Fruit fly (Drosophila melanogaster) whole organism, embryonic: Measurements from ENCODE around the gene CG11409.

Experiments used
- Aef1 ChIP-seq: fragments of 200-800 bp; sonication (Bioruptor generic); IDR thresholded peaks from 3 replicates; pipeline ENCODE4 v1.3.6; 2022; ENCODE audit warnings: missing biosample characterization, missing genetic modification characterization
- B-H1 ChIP-seq: fragments of 200-800 bp; sonication (Bioruptor generic); IDR thresholded peaks from 3 replicates; pipeline ENCODE4 v1.3.6; 2022; ENCODE audit warnings: missing biosample characterization, missing genetic modification characterization
- Bgb ChIP-seq: fragments of 200-800 bp; sonication (Bioruptor generic); IDR thresholded peaks from 2 replicates; pipeline ENCODE4 v1.3.6; 2022; ENCODE audit warnings: missing biosample characterization, missing genetic modification characterization; ENCODE audit not compliant: partially characterized antibody
- BtbVII ChIP-seq: fragments of 200-800 bp; sonication (Bioruptor generic); optimal IDR thresholded peaks from 3 replicates; lab custom pipeline; 2017; ENCODE audit warnings: missing biosample characterization, mild to moderate bottlenecking, missing genetic modification characterization
- CG10209 ChIP-seq: fragments of 200-800 bp; sonication (Bioruptor generic); optimal IDR thresholded peaks from 3 replicates; lab custom pipeline; 2017; ENCODE audit warnings: missing biosample characterization, mild to moderate bottlenecking, missing genetic modification characterization, missing genetic modification reagents
- CG10321 ChIP-seq: fragments of 200-800 bp; sonication (Bioruptor generic); IDR thresholded peaks from 2 replicates; pipeline ENCODE4 v1.3.6; 2022; ENCODE audit warnings: missing biosample characterization, missing genetic modification characterization
- CG10979 ChIP-seq: fragments of 200-800 bp; sonication (Bioruptor generic); optimal IDR thresholded peaks from 2 replicates; lab custom pipeline; 2018; ENCODE audit warnings: missing biosample characterization, mild to moderate bottlenecking, missing genetic modification characterization, moderate library complexity
- CG13296 ChIP-seq: fragments of 200-800 bp; sonication (Bioruptor generic); optimal IDR thresholded peaks from 3 replicates; lab custom pipeline; 2018; ENCODE audit warnings: missing biosample characterization, mild to moderate bottlenecking, missing genetic modification characterization
- CG13775 ChIP-seq: fragments of 200-800 bp; sonication (Bioruptor generic); optimal IDR thresholded peaks from 3 replicates; lab custom pipeline; 2017; ENCODE audit warnings: missing biosample characterization, mild to moderate bottlenecking, missing genetic modification characterization
- CG30020 ChIP-seq: fragments of 200-800 bp; optimal IDR thresholded peaks from 2 replicates; lab custom pipeline; 2019; ENCODE audit warnings: missing biosample characterization, mild to moderate bottlenecking, missing genetic modification characterization, moderate library complexity
- CG32767 ChIP-seq: fragments of 200-800 bp; sonication (Bioruptor generic); IDR thresholded peaks from 2 replicates; pipeline ENCODE4 v1.3.6; 2022; ENCODE audit warnings: missing biosample characterization, missing genetic modification characterization
- CG32772 ChIP-seq: fragments of 200-800 bp; sonication (Bioruptor generic); IDR thresholded peaks from 2 replicates; pipeline ENCODE4 v1.3.6; 2022; ENCODE audit warnings: missing biosample characterization, missing genetic modification characterization
- CG33557 ChIP-seq: fragments of 200-800 bp; sonication (Bioruptor generic); optimal IDR thresholded peaks from 2 replicates; lab custom pipeline; 2019; ENCODE audit warnings: missing biosample characterization, mild to moderate bottlenecking, missing genetic modification characterization, moderate library complexity
- CG3995 ChIP-seq: fragments of 200-800 bp; sonication (Bioruptor generic); optimal IDR thresholded peaks from 3 replicates; lab custom pipeline; 2016; ENCODE audit warnings: missing biosample characterization, missing genetic modification characterization
- CG4707 ChIP-seq: fragments of 200-800 bp; sonication (Bioruptor generic); optimal IDR thresholded peaks from 2 replicates; lab custom pipeline; 2018; ENCODE audit warnings: missing biosample characterization, mild to moderate bottlenecking, missing genetic modification characterization, moderate library complexity
- CG4854 ChIP-seq: fragments of 200-800 bp; sonication (Bioruptor generic); optimal IDR thresholded peaks from 2 replicates; lab custom pipeline; 2016; ENCODE audit warnings: missing biosample characterization, missing genetic modification characterization, inconsistent platforms
- CG5180 ChIP-seq: fragments of 200-800 bp; sonication (Bioruptor generic); optimal IDR thresholded peaks from 3 replicates; lab custom pipeline; 2017; ENCODE audit warnings: missing biosample characterization, missing genetic modification characterization, mild to moderate bottlenecking, moderate library complexity, missing genetic modification reagents
- CG6175 ChIP-seq: fragments of 200-800 bp; sonication (Bioruptor generic); IDR thresholded peaks from 3 replicates; pipeline ENCODE4 v1.3.6; 2022; ENCODE audit warnings: missing biosample characterization, missing genetic modification characterization
- CG9437 ChIP-seq: fragments of 200-800 bp; sonication (Bioruptor generic); optimal IDR thresholded peaks from 2 replicates; lab custom pipeline; 2018; ENCODE audit warnings: missing biosample characterization, mild to moderate bottlenecking, missing genetic modification characterization
- CG9727 ChIP-seq: fragments of 200-800 bp; sonication (Bioruptor generic); optimal IDR thresholded peaks from 3 replicates; lab custom pipeline; 2017; ENCODE audit warnings: missing biosample characterization, mild to moderate bottlenecking, missing genetic modification characterization
- CG9932 ChIP-seq: fragments of 200-800 bp; sonication (Bioruptor generic); IDR thresholded peaks from 2 replicates; pipeline ENCODE4 v1.3.6; 2022; ENCODE audit warnings: missing biosample characterization, missing genetic modification characterization
- CHES-1-like ChIP-seq: fragments of 200-800 bp; sonication (Bioruptor generic); optimal IDR thresholded peaks from 2 replicates; lab custom pipeline; 2016; ENCODE audit warnings: missing biosample characterization, missing genetic modification characterization
- CTCF ChIP-seq: fragments of 200-800 bp; sonication (Bioruptor generic); optimal IDR thresholded peaks from 2 replicates; lab custom pipeline; 2017; ENCODE audit warnings: missing biosample characterization, mild to moderate bottlenecking, missing genetic modification characterization, moderate library complexity
- Deaf1 ChIP-seq: fragments of 200-800 bp; optimal IDR thresholded peaks from 3 replicates; lab custom pipeline; 2019; ENCODE audit warnings: missing biosample characterization, mild to moderate bottlenecking, missing genetic modification characterization, moderate library complexity
- Elba2 ChIP-seq: fragments of 200-800 bp; sonication (Bioruptor generic); optimal IDR thresholded peaks from 3 replicates; lab custom pipeline; 2016; ENCODE audit warnings: missing biosample characterization, missing genetic modification characterization
- Ets65A ChIP-seq: fragments of 200-800 bp; sonication (Bioruptor generic); peaks from one replicate; lab custom pipeline; 2016; ENCODE audit warnings: missing biosample characterization, missing genetic modification characterization
- Ets97D ChIP-seq: fragments of 200-800 bp; sonication (Bioruptor generic); optimal IDR thresholded peaks from 3 replicates; lab custom pipeline; 2016; ENCODE audit warnings: missing biosample characterization, missing genetic modification characterization
- Hmr ChIP-seq: fragments of 200-800 bp; sonication (Bioruptor generic); optimal IDR thresholded peaks from 3 replicates; lab custom pipeline; 2017; ENCODE audit warnings: mild to moderate bottlenecking, missing biosample characterization, missing genetic modification reagents, missing genetic modification characterization
- Hsf ChIP-seq: fragments of 200-800 bp; sonication (Bioruptor generic); optimal IDR thresholded peaks from 3 replicates; lab custom pipeline; 2016; ENCODE audit warnings: missing biosample characterization, missing genetic modification characterization
- NC2β ChIP-seq: fragments of 200-800 bp; sonication (Bioruptor generic); optimal IDR thresholded peaks from 2 replicates; lab custom pipeline; 2016; ENCODE audit warnings: missing biosample characterization, missing genetic modification characterization
- NFAT ChIP-seq: fragments of 200-800 bp; sonication (Bioruptor generic); IDR thresholded peaks from 2 replicates; pipeline ENCODE4 v1.3.6; 2022; ENCODE audit warnings: missing biosample characterization, missing genetic modification characterization
- Oaz ChIP-seq: fragments of 200-800 bp; sonication (Bioruptor generic); IDR thresholded peaks from 2 replicates; pipeline ENCODE4 v1.3.6; 2022; ENCODE audit warnings: missing biosample characterization, missing genetic modification characterization
- Pdp1 ChIP-seq, 2 experiments: fragments of 200-800 bp; sonication (Bioruptor generic); optimal IDR thresholded peaks; 3 replicates each; lab custom pipeline; 2016; ENCODE audit warnings: missing biosample characterization in 2 of 2, missing genetic modification characterization in 2 of 2, mild to moderate bottlenecking in 1 of 2, moderate library complexity in 1 of 2
- Sox100B ChIP-seq: fragments of 200-800 bp; sonication (Bioruptor generic); optimal IDR thresholded peaks from 3 replicates; lab custom pipeline; 2018; ENCODE audit warnings: missing biosample characterization, mild to moderate bottlenecking, missing genetic modification characterization
- TFAM ChIP-seq: fragments of 200-800 bp; sonication (Bioruptor generic); optimal IDR thresholded peaks from 2 replicates; lab custom pipeline; 2017; ENCODE audit warnings: missing biosample characterization, missing genetic modification characterization, inconsistent platforms
- Trl ChIP-seq, 3 experiments: fragments of >200 bp in 2 of 3; fragments of 200-800 bp in 1 of 3; sonication (Bioruptor generic) in 1 of 3; optimal IDR thresholded peaks; 2 replicates in 1 of 3; 3 replicates in 2 of 3; lab custom pipeline; 2016 to 2017; ENCODE audit warnings: missing biosample characterization in 1 of 3, missing genetic modification characterization in 1 of 3
- Xrp1 ChIP-seq: fragments of 200-800 bp; sonication (Bioruptor generic); IDR thresholded peaks from 2 replicates; pipeline ENCODE4 v1.3.6; 2022; ENCODE audit warnings: missing biosample characterization, missing genetic modification characterization
- al ChIP-seq: fragments of 200-800 bp; sonication (Bioruptor generic); IDR thresholded peaks from 2 replicates; pipeline ENCODE4 v1.3.6; 2022; ENCODE audit warnings: missing biosample characterization, missing genetic modification characterization
- insv ChIP-seq, 2 experiments: fragments of 200-800 bp; sonication (Bioruptor generic); optimal IDR thresholded peaks; 3 replicates each; lab custom pipeline; 2016 to 2018; ENCODE audit warnings: missing biosample characterization in 2 of 2, missing genetic modification characterization in 2 of 2
- jumu ChIP-seq: fragments of 200-800 bp; sonication (Bioruptor generic); optimal IDR thresholded peaks from 3 replicates; lab custom pipeline; 2016; ENCODE audit warnings: missing biosample characterization, missing genetic modification characterization
- phol ChIP-seq: fragments of 200-800 bp; sonication (Bioruptor generic); optimal IDR thresholded peaks from 3 replicates; lab custom pipeline; 2018; ENCODE audit warnings: missing biosample characterization, mild to moderate bottlenecking, missing genetic modification characterization, moderate library complexity
- scrt ChIP-seq: fragments of 200-800 bp; sonication (Bioruptor generic); optimal IDR thresholded peaks from 2 replicates; lab custom pipeline; 2018; ENCODE audit warnings: missing biosample characterization, mild to moderate bottlenecking, missing genetic modification characterization, moderate library complexity
- sens ChIP-seq: fragments of 200-800 bp; sonication (Bioruptor generic); peaks from one replicate; lab custom pipeline; 2016; ENCODE audit warnings: missing biosample characterization, missing genetic modification characterization
- shn ChIP-seq: fragments of 200-800 bp; sonication (Bioruptor generic); optimal IDR thresholded peaks from 3 replicates; lab custom pipeline; 2016; ENCODE audit warnings: missing biosample characterization, missing genetic modification characterization
- sna ChIP-seq: fragments of 200-800 bp; sonication (Bioruptor generic); IDR thresholded peaks from 2 replicates; pipeline ENCODE4 v1.3.6; 2022; ENCODE audit warnings: missing biosample characterization, missing genetic modification characterization; ENCODE audit not compliant: partially characterized antibody
- tll ChIP-seq, 2 experiments: fragments of 200-800 bp in 1 of 2; fragments of >200 bp in 1 of 2; sonication (Bioruptor generic) in 1 of 2; optimal IDR thresholded peaks; 2 replicates each; lab custom pipeline; 2017 to 2019; ENCODE audit warnings: missing biosample characterization in 2 of 2, missing genetic modification characterization in 2 of 2, mild to moderate bottlenecking in 1 of 2, moderate library complexity in 1 of 2
- tna ChIP-seq: fragments of 200-800 bp; sonication (Bioruptor generic); IDR thresholded peaks from 2 replicates; pipeline ENCODE4 v1.3.6; 2022; ENCODE audit warnings: missing biosample characterization, missing genetic modification characterization; ENCODE audit not compliant: partially characterized antibody
- yki ChIP-seq: fragments of >200 bp; optimal IDR thresholded peaks from 3 replicates; lab custom pipeline; 2018
- zfh2 ChIP-seq: fragments of 200-800 bp; sonication (Bioruptor generic); optimal IDR thresholded peaks from 2 replicates; lab custom pipeline; 2016; ENCODE audit warnings: missing biosample characterization, missing genetic modification characterization

The CG11409 gene

DNA sequence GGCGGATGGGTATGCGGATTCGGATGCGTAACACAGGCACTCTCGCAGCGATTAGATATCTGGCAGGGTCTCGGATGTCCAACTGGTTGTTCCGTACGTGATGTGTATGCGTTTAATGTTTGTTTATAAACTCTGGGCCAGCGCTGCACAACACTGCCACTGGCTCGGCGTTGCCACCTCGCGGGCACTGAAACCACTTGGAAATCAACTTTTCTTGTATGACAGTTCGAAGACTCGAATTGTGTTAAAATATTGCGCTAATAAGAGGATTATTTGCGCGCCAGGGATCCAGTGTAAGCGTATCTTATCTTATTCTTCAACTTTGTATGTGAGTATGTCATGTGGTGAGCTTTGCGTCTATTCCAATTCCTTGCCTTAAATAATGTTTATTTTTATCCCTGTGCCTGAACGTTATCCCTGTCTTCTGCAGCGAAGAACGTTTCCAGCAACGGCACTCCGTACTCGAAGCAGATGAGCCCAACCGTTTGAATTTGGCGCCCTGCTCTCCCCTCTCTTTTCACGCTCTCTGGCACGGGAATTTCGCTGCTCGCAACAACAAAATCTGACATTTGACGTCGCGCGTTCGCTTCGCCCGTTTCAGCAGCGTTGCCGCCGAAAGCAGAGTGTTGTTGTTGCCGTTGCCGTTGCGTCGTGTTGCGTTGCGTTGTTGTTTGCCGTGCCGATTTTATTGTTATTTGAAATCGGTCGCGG, 39.1 kb upstream of the CG11409 start, which contains the start of the genes CG3719 and CG32813 (continued):
- TF ChIP-seq NFAT (GFP tag; lab: Robert Waterston, UW) = peak; percentile 65
- peak; percentile 31; the same call in 1 of the 2 replicates for TF ChIP-seq Bgb (GFP tag; lab: Robert Waterston, UW)
- TF ChIP-seq CG10979 (tag; lab: Kevin White, UChicago) = no peak
- peak in 1 of 2 experiments; percentile 86 for TF ChIP-seq insv (GFP tag; optimal IDR thresholded peaks at IDR 0.05; lab: Kevin White, UChicago)
- peak; percentile 32 for TF ChIP-seq CHES-1-like (GFP tag; lab: Kevin White, UChicago)
- peak; percentile 51 for TF ChIP-seq zfh2
- TF ChIP-seq Deaf1 (tag; lab: Kevin White, UChicago) = peak; percentile 36
- TF ChIP-seq Oaz (GFP tag; lab: Robert Waterston, UW) = no peak
- peak; percentile 61 for TF ChIP-seq CG32767 (GFP tag; lab: Robert Waterston, UW)
- TF ChIP-seq Ets65A = peak; percentile 95
- peak; percentile 25 for TF ChIP-seq CG13775 (GFP tag; lab: Kevin White, UChicago)
- peak; percentile 63 for TF ChIP-seq Aef1
- TF ChIP-seq Hmr (GFP tag; lab: Kevin White, UChicago) = peak; percentile 58
- TF ChIP-seq Xrp1 = peak; percentile 31; the same call in 1 of the 2 replicates
- TF ChIP-seq al (GFP tag; lab: Robert Waterston, UW) = 0 out of 2 replicates have a peak, but pooled peaks have one; percentile 11
- no peak for TF ChIP-seq CG32772 (GFP tag; lab: Robert Waterston, UW)
- no peak for TF ChIP-seq CG4854 (GFP tag; lab: Kevin White, UChicago)
- TF ChIP-seq CG30020 = peak; percentile 14
- TF ChIP-seq CG6175 (GFP tag; lab: Robert Waterston, UW) = 0 out of 3 replicates have a peak, but pooled peaks have one; percentile 10
- peak; percentile 77 for TF ChIP-seq Elba2 (GFP tag; lab: Kevin White, UChicago)
- TF ChIP-seq tna (GFP tag; lab: Robert Waterston, UW) = 0 out of 2 replicates have a peak, but pooled peaks have one; percentile 7
- TF ChIP-seq B-H1 (GFP tag; lab: Robert Waterston, UW) = no peak
- TF ChIP-seq CG9727 = no peak
- peak; percentile 2 for TF ChIP-seq BtbVII
- peak; percentile 89 for TF ChIP-seq CG5180 (GFP tag; lab: Kevin White, UChicago)
- peak; percentile 49 for TF ChIP-seq Ets97D (GFP tag; lab: Kevin White, UChicago)
- no peak for TF ChIP-seq sna
- peak; percentile 25 for TF ChIP-seq phol
- peak; percentile 44 for TF ChIP-seq Hsf (GFP tag; lab: Kevin White, UChicago)
- TF ChIP-seq Pdp1 (GFP tag; optimal IDR thresholded peaks at IDR 0.05; lab: Kevin White, UChicago) = peak; percentile 15 to 19
- TF ChIP-seq Trl (optimal IDR thresholded peaks at IDR 0.05; lab: Kevin White, UChicago) = peak; percentile 72 to 74
- peak; percentile 10 for TF ChIP-seq Trl (GFP tag; optimal IDR thresholded peaks at IDR 0.05; lab: Kevin White, UChicago)
- TF ChIP-seq CG13296 (GFP tag; lab: Kevin White, UChicago) = no peak
- no peak for TF ChIP-seq yki
- no peak for TF ChIP-seq CG4707 (GFP tag; lab: Kevin White, UChicago)
- TF ChIP-seq CG3995 (GFP tag; lab: Kevin White, UChicago) = peak; percentile 35
- no peak for TF ChIP-seq tll (GFP tag; optimal IDR thresholded peaks at IDR 0.05; lab: Kevin White, UChicago)
- no peak for TF ChIP-seq NC2β (GFP tag; lab: Kevin White, UChicago)
- TF ChIP-seq CG9932 = peak; percentile 57
- TF ChIP-seq CG10209 (GFP tag; lab: Kevin White, UChicago) = peak; percentile 27
- no peak for TF ChIP-seq Sox100B (GFP tag; lab: Kevin White, UChicago)
- TF ChIP-seq CG33557 (GFP tag; lab: Kevin White, UChicago) = no peak
- peak; percentile 89 for TF ChIP-seq scrt
- peak; percentile 89 for TF ChIP-seq sens (GFP tag; lab: Kevin White, UChicago)
- TF ChIP-seq shn (GFP tag; lab: Kevin White, UChicago) = peak; percentile 12
- peak; percentile 95 for TF ChIP-seq CG9437 (GFP tag; lab: Kevin White, UChicago)
- TF ChIP-seq TFAM (GFP tag; lab: Kevin White, UChicago) = no peak
- TF ChIP-seq CG10321 (GFP tag; lab: Robert Waterston, UW) = no peak
- TF ChIP-seq jumu (GFP tag; lab: Kevin White, UChicago) = peak; percentile 61
- TF ChIP-seq CTCF = peak; percentile 32
